Fruit fly (Drosophila melanogaster): ENCODE results near the gene RAF2.

dm6 chr3L:16407815-16408608 lies 21.9 kb downstream of the RAF2 start:
- no peak for TF ChIP-seq EcR (GFP tag; optimal IDR thresholded peaks at IDR 0.05)
- no peak for TF ChIP-seq pan (optimal IDR thresholded peaks at IDR 0.05)

Measured in whole organism.